Worm (Caenorhabditis elegans) whole organism, young adult: ENCODE data around the gene fbxa-82.
A peak's percentile ranks its signal among the peaks of the same experiment; 100 is the strongest.

Experiments used
- B0035.1 ChIP-seq: sonication (generic microtip); optimal IDR thresholded peaks from 2 replicates; lab custom pipeline; 2016; ENCODE audit warnings: missing genetic modification characterization, mild to moderate bottlenecking, missing compliant biosample characterization, missing genotype, missing genetic modification reagents
- B0261.1 ChIP-seq: sonication (generic microtip); optimal IDR thresholded peaks from 2 replicates; lab custom pipeline; 2016; ENCODE audit warnings: mild to moderate bottlenecking, missing genetic modification characterization, moderate library complexity, missing compliant biosample characterization
- F10E7.11 ChIP-seq: sonication (generic microtip); optimal IDR thresholded peaks from 2 replicates; lab custom pipeline; 2017; ENCODE audit warnings: mild to moderate bottlenecking, missing genetic modification characterization, moderate library complexity, missing compliant biosample characterization
- F22D6.2 ChIP-seq: sonication (generic microtip); optimal IDR thresholded peaks from 2 replicates; lab custom pipeline; 2016; ENCODE audit warnings: mild to moderate bottlenecking, missing genetic modification characterization, missing compliant biosample characterization
- F39B2.1 ChIP-seq: fragments of 200-800 bp; sonication (Bioruptor generic); IDR thresholded peaks from 2 replicates; pipeline ENCODE4 v1.3.6; 2022; ENCODE audit warnings: missing genetic modification reagents, missing genetic modification characterization, missing compliant biosample characterization
- K11D2.4 ChIP-seq: fragments of 200-800 bp; sonication (Bioruptor generic); IDR thresholded peaks from 2 replicates; pipeline ENCODE4 v1.3.6; 2022; ENCODE audit warnings: missing genetic modification reagents, missing genetic modification characterization, missing compliant biosample characterization
- Y53F4B.3 ChIP-seq: fragments of 200-800 bp; sonication (Bioruptor generic); IDR thresholded peaks from 2 replicates; pipeline ENCODE4 v1.3.6; 2022; ENCODE audit warnings: missing genetic modification reagents, missing genetic modification characterization, missing compliant biosample characterization
- Y53G8AR.9 ChIP-seq: fragments of 200-800 bp; sonication (Bioruptor generic); conservative IDR thresholded peaks from 2 replicates; pipeline ENCODE4 v1.3.6; 2022; ENCODE audit warnings: missing genetic modification reagents, missing genetic modification characterization, missing compliant biosample characterization
- Y95B8A.8 ChIP-seq: fragments of 200-800 bp; sonication (Bioruptor generic); IDR thresholded peaks from 2 replicates; pipeline ENCODE4 v1.3.6; 2022; ENCODE audit warnings: missing genetic modification reagents, missing genetic modification characterization, missing compliant biosample characterization
- ama-1 ChIP-seq, 3 experiments: fragments of 150-350 bp in 1 of 3; sonication (generic microtip) in 2 of 3; optimal IDR thresholded peaks; 2 replicates each; lab custom pipeline; 2014 to 2018; ENCODE audit warnings: missing biosample characterization in 2 of 3, missing genetic modification characterization in 2 of 3, missing genetic modification reagents in 2 of 3
- aptf-2 ChIP-seq: fragments of 200-800 bp; sonication (Bioruptor generic); conservative IDR thresholded peaks from 2 replicates; pipeline ENCODE4 v1.3.6; 2022; ENCODE audit warnings: missing genetic modification reagents, missing genetic modification characterization, missing compliant biosample characterization
- athp-1 ChIP-seq: sonication (generic microtip); optimal IDR thresholded peaks from 2 replicates; lab custom pipeline; 2017; ENCODE audit warnings: mild to moderate bottlenecking, missing genetic modification characterization, missing compliant biosample characterization
- bed-1 ChIP-seq: fragments of 200-800 bp; sonication (Bioruptor generic); IDR thresholded peaks from 2 replicates; pipeline ENCODE4 v1.3.6; 2022; ENCODE audit warnings: missing genetic modification reagents, missing genetic modification characterization, missing compliant biosample characterization
- bed-2 ChIP-seq: fragments of 200-800 bp; sonication (Bioruptor generic); IDR thresholded peaks from 2 replicates; pipeline ENCODE4 v1.3.6; 2022; ENCODE audit warnings: missing genetic modification reagents, missing genetic modification characterization, missing compliant biosample characterization
- cebp-2 ChIP-seq: fragments of 200-800 bp; sonication (Bioruptor generic); IDR thresholded peaks from 2 replicates; pipeline ENCODE4 v1.3.6; 2022; ENCODE audit warnings: missing genetic modification characterization, missing compliant biosample characterization
- ceh-100 ChIP-seq: fragments of 200-800 bp; sonication (Bioruptor generic); IDR thresholded peaks from 2 replicates; pipeline ENCODE4 v1.3.6; 2022; ENCODE audit warnings: missing genetic modification reagents, missing genetic modification characterization, missing compliant biosample characterization
- ceh-27 ChIP-seq: fragments of 200-800 bp; sonication (Bioruptor generic); optimal IDR thresholded peaks from 2 replicates; lab custom pipeline; 2018; ENCODE audit warnings: mild to moderate bottlenecking, missing genetic modification characterization, moderate library complexity, missing compliant biosample characterization
- dox-1 ChIP-seq: fragments of 200-800 bp; sonication (Bioruptor generic); IDR thresholded peaks from 2 replicates; pipeline ENCODE4 v1.3.6; 2022; ENCODE audit warnings: missing genetic modification reagents, missing genetic modification characterization, missing compliant biosample characterization
- efl-1 ChIP-seq: fragments of 150-350 bp; optimal IDR thresholded peaks from 2 replicates; lab custom pipeline; 2014; ENCODE audit warnings: missing biosample characterization, missing genetic modification reagents, missing genetic modification characterization
- egl-44 ChIP-seq: fragments of 200-800 bp; sonication (Bioruptor generic); IDR thresholded peaks from 2 replicates; pipeline ENCODE4 v1.3.6; 2022; ENCODE audit warnings: missing genetic modification reagents, missing genetic modification characterization, missing compliant biosample characterization
- him-1 ChIP-seq: sonication (generic microtip); optimal IDR thresholded peaks from 2 replicates; lab custom pipeline; 2016; ENCODE audit warnings: missing genotype, missing genetic modification reagents, missing genetic modification characterization, missing compliant biosample characterization
- hlh-12 ChIP-seq: sonication (generic microtip); optimal IDR thresholded peaks from 2 replicates; lab custom pipeline; 2016; ENCODE audit warnings: missing genetic modification characterization, missing compliant biosample characterization
- lin-26 ChIP-seq: fragments of 200-800 bp; sonication (Bioruptor generic); IDR thresholded peaks from 2 replicates; pipeline ENCODE4 v1.3.6; 2022; ENCODE audit warnings: missing genetic modification reagents, missing genetic modification characterization, missing compliant biosample characterization
- lin-54 ChIP-seq: fragments of 200-800 bp; sonication (Bioruptor generic); optimal IDR thresholded peaks from 2 replicates; lab custom pipeline; 2018; ENCODE audit warnings: mild to moderate bottlenecking, missing genetic modification characterization, missing compliant biosample characterization
- lsl-1 ChIP-seq: fragments of 200-800 bp; sonication (Bioruptor generic); optimal IDR thresholded peaks from 2 replicates; lab custom pipeline; 2018; ENCODE audit warnings: mild to moderate bottlenecking, missing genetic modification characterization, moderate library complexity, missing compliant biosample characterization
- lsy-27 ChIP-seq: sonication (generic microtip); optimal IDR thresholded peaks from 2 replicates; lab custom pipeline; 2017; ENCODE audit warnings: missing genetic modification characterization, mild to moderate bottlenecking, missing compliant biosample characterization, antibody characterized with exemption, missing genotype, borderline replicate concordance; ENCODE audit not compliant: insufficient read depth
- madf-6 ChIP-seq: fragments of 200-800 bp; sonication (Bioruptor generic); IDR thresholded peaks from 2 replicates; pipeline ENCODE4 v1.3.6; 2022; ENCODE audit warnings: missing genetic modification reagents, missing genetic modification characterization, missing compliant biosample characterization
- madf-8 ChIP-seq: fragments of 200-800 bp; sonication (Bioruptor generic); conservative IDR thresholded peaks from 2 replicates; pipeline ENCODE4 v1.3.6; 2022; ENCODE audit warnings: missing genetic modification reagents, missing genetic modification characterization, missing compliant biosample characterization
- mel-28 ChIP-seq: sonication (generic microtip); optimal IDR thresholded peaks from 2 replicates; lab custom pipeline; 2016; ENCODE audit warnings: borderline replicate concordance, mild to moderate bottlenecking, missing genetic modification characterization, missing compliant biosample characterization
- mxl-1 ChIP-seq: sonication (generic microtip); optimal IDR thresholded peaks from 2 replicates; lab custom pipeline; 2016; ENCODE audit warnings: missing genetic modification characterization, missing compliant biosample characterization
- nfya-2 ChIP-seq: fragments of 200-800 bp; sonication (Bioruptor generic); IDR thresholded peaks from 2 replicates; pipeline ENCODE4 v1.3.6; 2022; ENCODE audit warnings: missing genetic modification reagents, missing genetic modification characterization, missing compliant biosample characterization
- nfyb-1 ChIP-seq: fragments of 200-800 bp; sonication (Bioruptor generic); IDR thresholded peaks from 2 replicates; pipeline ENCODE4 v1.3.6; 2022; ENCODE audit warnings: missing genetic modification reagents, missing genetic modification characterization, missing compliant biosample characterization
- nhr-179 ChIP-seq: sonication (generic microtip); optimal IDR thresholded peaks from 2 replicates; lab custom pipeline; 2016; ENCODE audit warnings: mild to moderate bottlenecking, missing genetic modification characterization, missing compliant biosample characterization
- nhr-80 ChIP-seq: sonication (generic microtip); optimal IDR thresholded peaks from 2 replicates; lab custom pipeline; 2016; ENCODE audit warnings: missing genetic modification characterization, missing compliant biosample characterization
- pbrm-1 ChIP-seq: fragments of 200-800 bp; sonication (Bioruptor generic); IDR thresholded peaks from 2 replicates; pipeline ENCODE4 v1.3.6; 2022; ENCODE audit warnings: missing genetic modification reagents, missing genetic modification characterization, missing compliant biosample characterization
- rcor-1 ChIP-seq: fragments of 200-800 bp; sonication (Bioruptor generic); IDR thresholded peaks from 2 replicates; pipeline ENCODE4 v1.3.6; 2022; ENCODE audit warnings: missing genetic modification reagents, missing genetic modification characterization, missing compliant biosample characterization
- snpc-1.1 ChIP-seq: sonication (generic microtip); optimal IDR thresholded peaks from 2 replicates; lab custom pipeline; 2017; ENCODE audit warnings: missing genetic modification characterization, mild to moderate bottlenecking, missing compliant biosample characterization, antibody characterized with exemption, moderate library complexity, missing genotype, missing genetic modification reagents; ENCODE audit not compliant: insufficient read depth
- snpc-1.3 ChIP-seq: sonication (generic microtip); optimal IDR thresholded peaks from 2 replicates; lab custom pipeline; 2017; ENCODE audit warnings: missing genetic modification characterization, mild to moderate bottlenecking, missing compliant biosample characterization, antibody characterized with exemption, moderate library complexity, missing genotype, missing genetic modification reagents; ENCODE audit not compliant: insufficient read depth
- snpc-3.4 ChIP-seq: sonication (generic microtip); optimal IDR thresholded peaks from 2 replicates; lab custom pipeline; 2017; ENCODE audit warnings: missing genetic modification characterization, mild to moderate bottlenecking, missing compliant biosample characterization, antibody characterized with exemption, moderate library complexity, missing genotype, missing genetic modification reagents
- tbx-9 ChIP-seq: sonication (generic microtip); optimal IDR thresholded peaks from 2 replicates; lab custom pipeline; 2016; ENCODE audit warnings: borderline replicate concordance, missing genetic modification characterization, inconsistent platforms, missing compliant biosample characterization
- tlf-1 ChIP-seq: fragments of 200-800 bp; sonication (Bioruptor generic); optimal IDR thresholded peaks from 2 replicates; lab custom pipeline; 2018; ENCODE audit warnings: mild to moderate bottlenecking, missing genetic modification characterization, missing compliant biosample characterization
- unc-130 ChIP-seq: sonication (generic microtip); optimal IDR thresholded peaks from 2 replicates; lab custom pipeline; 2016; ENCODE audit warnings: missing genetic modification reagents, missing genetic modification characterization, missing compliant biosample characterization
- xnd-1 ChIP-seq: sonication (generic microtip); optimal IDR thresholded peaks from 2 replicates; lab custom pipeline; 2016; ENCODE audit warnings: missing genotype, missing genetic modification reagents, missing genetic modification characterization, missing compliant biosample characterization
- zfh-2 ChIP-seq: fragments of 200-800 bp; sonication (Bioruptor generic); conservative IDR thresholded peaks from 2 replicates; pipeline ENCODE4 v1.3.6; 2022; ENCODE audit warnings: missing genetic modification reagents, missing genetic modification characterization, missing compliant biosample characterization
- ztf-22 ChIP-seq: fragments of 200-800 bp; sonication (Bioruptor generic); optimal IDR thresholded peaks from 2 replicates; lab custom pipeline; 2018; ENCODE audit warnings: mild to moderate bottlenecking, missing genetic modification characterization, moderate library complexity, missing compliant biosample characterization
- ztf-26 ChIP-seq: sonication (generic microtip); optimal IDR thresholded peaks from 2 replicates; lab custom pipeline; 2017; ENCODE audit warnings: missing genetic modification characterization, missing compliant biosample characterization
- ztf-6 ChIP-seq: fragments of 200-800 bp; sonication (Bioruptor generic); IDR thresholded peaks from 2 replicates; pipeline ENCODE4 v1.3.6; 2022; ENCODE audit warnings: missing genetic modification reagents, missing genetic modification characterization, missing compliant biosample characterization

Gene fbxa-82

ce11 chrV:15085335-15085800 lies 33.0 kb upstream of the fbxa-82 start, which contains the start of the genes ahsa-1 and C01G10.7:
ahsa-1 (minus strand) TSS chrV:15085385.
C01G10.7 (plus strand) TSS chrV:15085747.
- peak; percentile 93 for TF ChIP-seq dox-1 (GFP tag; lab: Robert Waterston, UW)
- TF ChIP-seq Y53G8AR.9 (GFP tag; lab: Robert Waterston, UW) = peak; percentile 76; the same call in 1 of the 2 replicates
- TF ChIP-seq ama-1 (optimal IDR thresholded peaks at IDR 0.05; lab: Kevin White, UChicago) = no peak
- TF ChIP-seq ama-1 (GFP tag; optimal IDR thresholded peaks at IDR 0.05; lab: Kevin White, UChicago) = no peak
- TF ChIP-seq tlf-1 (GFP tag; lab: Kevin White, UChicago) = peak; percentile 86
- peak; percentile 51 for TF ChIP-seq snpc-3.4 (tag; lab: Kevin White, UChicago)
- peak; percentile 79 for TF ChIP-seq madf-6 (GFP tag; lab: Robert Waterston, UW)
- TF ChIP-seq ztf-6 (GFP tag; lab: Robert Waterston, UW) = peak; percentile 83
- peak; percentile 68 for TF ChIP-seq lsl-1 (GFP tag; lab: Kevin White, UChicago)
- peak; percentile 74 for TF ChIP-seq snpc-1.1
- TF ChIP-seq xnd-1 (tag; lab: Kevin White, UChicago) = peak; percentile 19
- TF ChIP-seq B0261.1 (tag; lab: Kevin White, UChicago) = peak; percentile 37
- 0 out of 2 replicates have a peak, but pooled peaks have one; percentile 8 for TF ChIP-seq lin-26 (GFP tag; lab: Robert Waterston, UW)
- TF ChIP-seq nhr-80 (tag; lab: Kevin White, UChicago) = peak; percentile 49
- no peak for TF ChIP-seq cebp-2 (GFP tag; lab: Robert Waterston, UW)
- TF ChIP-seq Y53F4B.3 (GFP tag; lab: Robert Waterston, UW) = no peak
- no peak for TF ChIP-seq nfya-2
- peak; percentile 82 for TF ChIP-seq lin-54
- TF ChIP-seq madf-8 (GFP tag; lab: Robert Waterston, UW) = peak; percentile 74
- TF ChIP-seq K11D2.4 (GFP tag; lab: Robert Waterston, UW) = 0 out of 2 replicates have a peak, but pooled peaks have one; percentile 55
- TF ChIP-seq zfh-2 (GFP tag; lab: Robert Waterston, UW) = no peak
- TF ChIP-seq aptf-2 = peak; percentile 90
- peak; percentile 80 for TF ChIP-seq egl-44 (GFP tag; lab: Robert Waterston, UW)
- no peak for TF ChIP-seq F10E7.11 (tag; lab: Kevin White, UChicago)
- no peak for TF ChIP-seq F39B2.1
- peak; percentile 57 for TF ChIP-seq mel-28
- TF ChIP-seq efl-1 (GFP tag; lab: Kevin White, UChicago) = peak; percentile 57
- no peak for TF ChIP-seq tbx-9
- no peak for TF ChIP-seq nhr-179 (tag; lab: Kevin White, UChicago)
- peak; percentile 72 for TF ChIP-seq ceh-100
- peak; percentile 92 for TF ChIP-seq ceh-27 (GFP tag; lab: Kevin White, UChicago)
- TF ChIP-seq snpc-1.3 (tag; lab: Kevin White, UChicago) = peak; percentile 65
- TF ChIP-seq nfyb-1 = no peak; the same call in 1 of the 2 replicates
- no peak for TF ChIP-seq bed-1 (GFP tag; lab: Robert Waterston, UW)
- peak; percentile 81; the same call in 1 of the 2 replicates for TF ChIP-seq Y95B8A.8 (GFP tag; lab: Robert Waterston, UW)
- TF ChIP-seq him-1 (tag; lab: Kevin White, UChicago) = peak; percentile 26
- TF ChIP-seq ztf-22 = peak; percentile 49
- TF ChIP-seq bed-2 (GFP tag; lab: Robert Waterston, UW) = peak; percentile 94
- TF ChIP-seq lsy-27 (tag; lab: Kevin White, UChicago) = no peak
- TF ChIP-seq mxl-1 (tag; lab: Kevin White, UChicago) = no peak
- no peak for TF ChIP-seq hlh-12 (tag; lab: Kevin White, UChicago)
- TF ChIP-seq pbrm-1 (GFP tag; lab: Robert Waterston, UW) = peak; percentile 87; the same call in 1 of the 2 replicates
- TF ChIP-seq rcor-1 (GFP tag; lab: Robert Waterston, UW) = peak; percentile 84
- TF ChIP-seq unc-130 (GFP tag; lab: Kevin White, UChicago) = peak; percentile 96
- peak; percentile 86 for TF ChIP-seq athp-1 (tag; lab: Kevin White, UChicago)
- TF ChIP-seq B0035.1 (tag; lab: Kevin White, UChicago) = peak; percentile 41
- peak; percentile 46 for TF ChIP-seq ztf-26 (tag; lab: Kevin White, UChicago)
- peak; percentile 52 for TF ChIP-seq F22D6.2 (tag; lab: Kevin White, UChicago)
